Worm (Caenorhabditis elegans) whole organism, young adult: ENCODE results near the gene rbm-7.

Source experiments
- ama-1 ChIP-seq, 3 experiments: fragments of 150-350 bp in 1 of 3; sonication (generic microtip) in 2 of 3; optimal IDR thresholded peaks; 2 replicates each; lab custom pipeline; 2014 to 2018; ENCODE audit warnings: missing biosample characterization in 2 of 3, missing genetic modification characterization in 2 of 3, missing genetic modification reagents in 2 of 3
- athp-1 ChIP-seq: sonication (generic microtip); optimal IDR thresholded peaks from 2 replicates; lab custom pipeline; 2017; ENCODE audit warnings: mild to moderate bottlenecking, missing genetic modification characterization, missing compliant biosample characterization
- bed-2 ChIP-seq: fragments of 200-800 bp; sonication (Bioruptor generic); IDR thresholded peaks from 2 replicates; pipeline ENCODE4 v1.3.6; 2022; ENCODE audit warnings: missing genetic modification reagents, missing genetic modification characterization, missing compliant biosample characterization
- efl-1 ChIP-seq: fragments of 150-350 bp; optimal IDR thresholded peaks from 2 replicates; lab custom pipeline; 2014; ENCODE audit warnings: missing biosample characterization, missing genetic modification reagents, missing genetic modification characterization
- nfya-2 ChIP-seq: fragments of 200-800 bp; sonication (Bioruptor generic); IDR thresholded peaks from 2 replicates; pipeline ENCODE4 v1.3.6; 2022; ENCODE audit warnings: missing genetic modification reagents, missing genetic modification characterization, missing compliant biosample characterization
- nhr-90 ChIP-seq: sonication (generic microtip); optimal IDR thresholded peaks from 2 replicates; lab custom pipeline; 2016; ENCODE audit warnings: missing genotype, mild to moderate bottlenecking, missing genetic modification characterization, missing compliant biosample characterization

DNA sequence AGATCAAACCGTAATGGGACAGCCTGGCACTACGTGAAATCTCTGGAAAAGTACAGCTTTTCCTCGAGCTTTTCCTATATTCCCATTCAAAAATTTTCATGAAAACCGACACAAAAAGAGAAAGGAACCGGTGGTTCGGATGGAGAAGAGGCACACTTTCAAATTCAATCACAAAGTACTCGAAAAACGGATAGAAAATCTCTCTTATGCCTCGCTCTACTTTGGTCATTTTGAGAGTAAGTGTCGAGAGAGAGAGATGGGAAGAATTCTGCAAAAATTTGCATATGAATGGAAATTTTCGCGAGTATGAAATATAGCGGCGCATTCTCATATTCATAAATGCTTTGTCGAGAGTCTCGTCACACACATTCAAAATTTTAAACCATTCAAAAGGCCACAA is 38.9 kb downstream of the rbm-7 start:
- TF ChIP-seq bed-2 (GFP tag; lab: Robert Waterston, UW): no peak
- no peak for TF ChIP-seq ama-1 (optimal IDR thresholded peaks at IDR 0.05; lab: Kevin White, UChicago)
- TF ChIP-seq ama-1 (GFP tag; optimal IDR thresholded peaks at IDR 0.05; lab: Kevin White, UChicago): no peak
- TF ChIP-seq athp-1 (tag; lab: Kevin White, UChicago): no peak
- TF ChIP-seq nfya-2 (GFP tag; lab: Robert Waterston, UW): no peak
- no peak for TF ChIP-seq nhr-90 (tag; lab: Kevin White, UChicago)
- TF ChIP-seq efl-1 (GFP tag; lab: Kevin White, UChicago): no peak
